Worm (Caenorhabditis elegans) whole organism, dauer: ENCODE results near the gene coq-5.

Experiments used
- unc-62 ChIP-seq: sonication (generic microtip); optimal IDR thresholded peaks from 2 replicates; lab custom pipeline; 2017; ENCODE audit warnings: missing biosample characterization, missing genetic modification reagents, missing genetic modification characterization

Gene coq-5

DNA sequence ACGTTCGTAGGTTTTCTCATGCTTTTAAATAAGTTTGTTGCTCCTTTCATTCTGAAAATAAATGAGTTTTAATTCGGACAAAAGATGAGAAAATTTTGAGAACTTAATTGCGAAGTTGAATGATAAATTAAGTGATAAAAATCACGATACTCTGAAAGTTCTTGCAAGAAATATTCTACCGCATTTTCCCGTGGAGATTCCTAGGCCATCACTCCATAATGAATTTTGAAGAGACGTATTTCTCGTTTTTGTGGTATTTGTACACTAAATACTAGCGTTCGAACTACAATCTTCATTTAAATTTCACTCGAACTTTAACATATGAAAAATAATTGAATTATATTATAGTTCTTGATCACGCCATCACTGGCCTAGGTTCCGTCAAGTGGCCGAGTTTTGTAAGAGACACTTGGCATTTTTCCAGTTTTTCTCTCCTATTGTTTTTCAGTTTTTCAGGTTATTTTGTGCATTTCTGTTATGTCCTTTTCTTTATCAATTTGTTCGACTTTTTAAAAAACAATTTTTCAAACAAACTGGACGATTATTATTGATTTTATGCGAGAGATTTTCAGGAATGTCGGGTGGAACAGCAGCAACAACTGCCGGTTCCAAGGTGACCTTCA, at the start of gene coq-5, which contains the start of gene ufm-1:
Gene coq-5 (minus strand): TSS at position 51 of the 623 bp plus-strand sequence.
Gene ufm-1 (plus strand): TSS at position 573 of the 623 bp plus-strand sequence.
- TF ChIP-seq unc-62 (GFP tag; lab: Kevin White, UChicago): no peak

DNA sequence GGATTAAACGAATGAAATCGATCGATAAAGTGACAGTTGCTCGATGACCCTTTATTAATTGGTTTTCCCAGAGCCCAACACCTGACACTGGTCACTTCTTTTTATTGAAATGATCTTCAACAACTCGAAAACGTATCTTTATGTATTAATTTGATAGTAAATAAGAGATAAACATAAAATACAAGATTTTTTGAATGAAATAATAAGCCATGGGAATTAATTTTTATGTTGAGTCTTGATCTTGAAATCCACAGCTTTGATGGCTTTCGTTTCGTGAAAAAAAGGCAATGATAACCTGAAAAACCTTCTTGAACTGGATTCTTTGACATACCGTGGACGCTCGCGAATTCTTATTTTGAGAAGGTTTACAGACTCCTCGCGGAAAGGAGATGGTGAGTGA, 49.3 kb upstream of the coq-5 start, which contains the start of gene pcp-5:
Gene pcp-5 (minus strand): TSS at position 101 of the 400 bp plus-strand sequence.
- TF ChIP-seq unc-62 (GFP tag; lab: Kevin White, UChicago): no peak

DNA sequence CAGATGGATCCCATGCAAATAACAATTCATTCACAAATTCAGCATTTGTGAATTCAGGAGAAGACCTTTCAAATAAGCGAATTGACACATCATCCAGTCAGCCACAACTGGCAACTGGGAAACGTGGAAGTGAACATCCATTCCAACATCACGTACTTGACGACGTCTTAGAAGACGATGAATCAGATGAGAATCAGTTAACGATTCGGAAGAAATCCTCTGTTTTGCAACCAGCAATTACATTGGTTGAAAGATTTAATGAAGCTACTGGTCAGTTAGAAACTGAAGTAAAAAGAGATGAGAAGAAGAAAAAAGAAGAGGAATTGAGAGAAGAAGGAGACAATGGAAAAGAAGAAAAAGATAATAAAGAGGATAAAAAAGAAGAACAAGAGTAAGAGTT, 45.2 kb upstream of the coq-5 start:
- TF ChIP-seq unc-62 (GFP tag; lab: Kevin White, UChicago): no peak

DNA sequence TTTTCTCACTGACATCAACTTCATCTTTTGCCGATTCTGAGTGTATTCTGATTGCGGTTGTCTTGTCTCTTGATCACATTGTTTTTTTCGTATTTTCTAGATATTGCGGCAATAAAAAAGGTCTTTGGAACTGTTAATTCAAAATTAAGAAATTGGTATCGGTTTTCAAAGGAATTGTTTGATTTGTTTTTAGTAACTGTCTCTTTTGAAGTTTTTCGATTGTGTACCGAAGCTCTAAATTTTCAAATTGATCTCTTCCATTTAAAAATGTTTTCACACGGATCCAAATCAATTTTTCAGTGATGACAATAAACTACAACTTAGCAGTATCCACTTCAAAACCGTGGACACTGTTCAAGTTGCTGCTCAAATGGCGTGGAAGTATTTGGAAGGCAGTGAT, 42.5 kb upstream of the coq-5 start, which contains the start of gene best-24:
Gene best-24 (plus strand): TSS at position 301 of the 400 bp plus-strand sequence.
- no peak for TF ChIP-seq unc-62 (GFP tag; lab: Kevin White, UChicago)

DNA sequence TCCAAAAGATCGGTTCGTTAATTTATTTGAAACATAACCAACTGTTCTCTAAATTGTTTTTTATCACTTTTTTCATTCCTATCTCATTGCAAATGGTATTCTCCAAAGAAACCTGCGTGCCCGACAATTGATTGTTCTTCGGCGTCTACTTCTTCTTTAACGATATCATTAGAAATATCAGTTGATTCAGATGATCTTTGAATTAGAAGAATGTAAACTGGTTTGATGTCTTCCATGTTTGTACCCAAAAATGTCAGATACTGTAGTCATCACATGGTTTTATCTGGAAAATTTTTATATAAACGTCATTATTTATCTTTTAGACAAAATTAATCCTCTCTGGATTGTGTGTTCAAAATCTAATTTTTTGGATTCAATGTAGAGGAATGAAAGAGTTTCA, 39.5 kb upstream of the coq-5 start:
- TF ChIP-seq unc-62 (GFP tag; lab: Kevin White, UChicago): no peak

DNA sequence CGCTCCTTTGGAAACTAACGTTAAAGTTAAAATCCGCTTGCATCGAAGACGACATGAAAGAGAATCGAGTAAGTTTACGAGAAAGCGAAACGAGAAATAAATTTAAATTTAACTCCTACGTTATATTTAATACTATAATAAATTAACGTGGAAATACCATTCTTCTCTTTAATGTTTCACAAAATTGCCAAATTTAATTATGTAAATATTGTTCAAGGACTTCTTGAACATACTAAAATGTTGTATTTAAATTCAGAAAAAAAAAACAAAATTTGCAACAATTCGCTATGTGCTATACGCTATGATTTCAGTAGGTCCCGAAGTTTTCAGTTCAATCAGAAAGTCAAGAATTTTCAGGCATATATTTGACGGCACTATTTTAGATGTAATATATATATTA, 38.7 kb upstream of the coq-5 start, which contains the start of gene ZK688.10:
Gene ZK688.10 (minus strand): TSS at position 101 of the 400 bp plus-strand sequence.
- TF ChIP-seq unc-62 (GFP tag; lab: Kevin White, UChicago): no peak

DNA sequence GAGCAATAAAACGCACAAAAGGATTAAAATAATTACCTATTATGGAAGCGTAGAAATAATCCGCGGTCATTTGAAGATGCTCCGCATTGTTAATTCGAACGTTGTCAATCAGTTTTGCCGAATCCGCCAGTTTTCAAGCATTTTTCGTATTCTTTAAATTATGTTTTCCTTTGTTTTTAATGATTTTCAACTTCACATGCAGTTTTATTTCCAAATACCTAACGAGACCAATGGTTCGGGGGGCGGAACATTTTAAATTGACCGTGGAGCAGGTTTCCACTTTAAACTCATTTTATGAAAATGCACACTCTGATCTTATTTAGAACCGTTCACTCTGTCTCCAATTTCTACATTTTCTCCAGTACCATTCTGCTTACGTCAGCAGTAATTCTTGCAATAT, 36.5 kb upstream of the coq-5 start, which contains the start of gene ZK688.4:
Gene ZK688.4 (plus strand): TSS at position 301 of the 400 bp plus-strand sequence.
- TF ChIP-seq unc-62 (GFP tag; lab: Kevin White, UChicago): no peak

DNA sequence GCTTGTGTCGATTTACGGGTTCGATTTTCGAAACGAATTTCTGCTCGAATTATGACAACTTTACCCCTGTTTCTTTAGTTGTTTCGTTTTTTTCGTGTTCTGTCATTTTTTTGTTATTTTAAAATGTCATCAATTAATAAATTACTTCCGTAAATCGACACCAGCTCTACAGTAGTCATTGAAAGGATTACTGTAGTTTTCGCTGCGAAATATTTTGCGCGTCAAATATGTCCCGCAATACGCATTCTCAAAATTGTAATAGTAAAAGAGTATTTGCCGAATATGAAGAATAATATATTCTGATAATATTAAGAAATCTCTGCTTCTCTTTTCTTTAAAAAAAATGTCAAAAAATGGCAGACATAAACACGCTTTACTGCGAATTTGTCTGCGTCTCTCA, 35.0 kb upstream of the coq-5 start:
- TF ChIP-seq unc-62 (GFP tag; lab: Kevin White, UChicago): no peak

DNA sequence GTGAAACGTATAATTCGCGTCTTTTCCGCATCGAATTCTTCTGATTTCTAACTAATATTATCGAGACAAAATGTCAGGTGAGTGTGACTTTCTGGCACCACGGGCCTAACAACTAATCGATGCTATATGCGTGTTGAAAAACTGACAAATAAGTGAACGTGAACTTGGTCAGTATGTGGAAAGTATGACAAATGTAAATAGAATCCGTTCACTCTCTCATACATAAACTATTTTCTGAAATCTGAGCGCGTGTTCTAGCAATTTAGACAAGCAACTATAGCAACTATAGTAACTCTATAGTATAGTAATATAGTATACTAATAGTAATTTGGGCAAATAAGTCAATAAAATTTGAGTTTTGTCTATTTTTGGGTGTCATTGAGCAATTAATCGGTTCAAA, 34.1 kb upstream of the coq-5 start:
- no peak for TF ChIP-seq unc-62 (GFP tag; lab: Kevin White, UChicago)

DNA sequence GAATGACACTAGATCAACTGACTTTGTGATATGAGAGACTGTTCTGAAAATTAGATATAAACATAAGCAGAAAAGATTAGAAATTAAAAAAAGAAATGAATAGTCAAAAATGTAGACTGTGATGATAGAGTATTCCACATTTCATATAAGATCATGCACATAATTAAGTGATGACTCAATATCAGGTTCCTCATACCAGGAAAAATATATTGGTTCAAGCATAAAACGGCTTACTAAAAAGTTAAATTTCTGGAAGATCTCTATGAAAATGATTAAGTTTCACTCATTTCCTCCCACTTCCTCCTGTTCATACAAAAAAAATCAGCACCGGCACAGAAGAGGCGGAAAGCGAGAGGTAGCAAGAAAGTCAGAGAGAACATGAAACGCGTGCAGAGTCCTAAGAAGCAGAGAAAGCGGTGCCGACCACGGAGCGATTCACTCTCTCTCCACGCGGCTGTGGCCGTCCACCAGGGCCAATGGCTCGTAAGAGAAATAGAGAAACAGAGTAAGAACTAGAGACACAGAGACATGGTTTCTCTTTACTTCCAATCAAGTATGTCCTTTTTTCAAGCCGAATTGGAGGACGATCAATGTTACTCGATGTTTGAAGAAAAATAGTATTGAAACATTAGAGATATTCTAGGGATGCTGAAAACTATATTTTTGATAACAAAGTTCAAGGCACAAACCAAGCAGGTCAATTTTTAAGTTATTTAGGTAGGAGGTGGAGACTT, 33.5 kb upstream of the coq-5 start, which contains the start of the genes ZK688.5 and fahd-1:
Gene ZK688.5 (minus strand): TSS at position 51 of the 734 bp plus-strand sequence.
Gene fahd-1 (plus strand): TSS at position 684 of the 734 bp plus-strand sequence.
- no peak for TF ChIP-seq unc-62 (GFP tag; lab: Kevin White, UChicago)

DNA sequence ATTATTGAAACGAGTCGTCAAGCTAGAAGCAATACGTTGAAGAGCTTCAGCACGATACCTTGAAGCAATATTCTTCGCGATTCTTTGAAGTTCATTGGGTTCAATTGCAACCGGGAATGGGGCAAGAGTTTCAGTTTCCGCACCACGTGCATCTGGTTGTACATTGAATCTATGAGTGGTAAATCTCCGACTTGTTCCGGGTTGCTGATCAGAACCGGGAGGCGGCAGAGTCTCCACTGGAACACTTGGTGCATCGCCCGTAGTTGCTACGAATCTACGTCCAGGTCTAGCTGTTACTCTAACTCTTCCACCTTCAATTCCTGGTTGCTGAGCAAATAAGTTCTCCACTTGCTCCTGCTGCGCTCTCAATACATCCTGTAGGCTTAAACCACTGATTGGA, 30.8 kb upstream of the coq-5 start:
- TF ChIP-seq unc-62 (GFP tag; lab: Kevin White, UChicago): no peak

DNA sequence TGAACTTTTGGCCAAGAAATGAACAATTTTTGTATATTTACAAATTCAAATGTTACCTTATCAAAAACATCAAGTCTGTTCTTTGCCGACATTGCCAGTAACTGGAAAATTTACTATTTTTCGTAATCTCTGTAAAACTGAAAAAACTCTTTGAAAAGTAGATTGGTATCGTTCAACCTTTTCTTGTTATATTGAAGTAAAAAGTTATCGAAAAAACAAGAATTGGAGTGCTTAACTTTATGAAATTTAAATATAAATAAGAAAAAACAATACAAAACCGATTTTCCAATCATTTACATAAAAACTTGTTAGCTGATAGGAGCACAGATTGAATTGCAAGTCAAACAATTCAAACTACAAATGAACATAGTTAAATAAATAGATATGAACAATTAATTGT, 26.6 kb upstream of the coq-5 start, which contains the start of gene ZK688.11:
Gene ZK688.11 (minus strand): TSS at position 101 of the 400 bp plus-strand sequence.
- no peak for TF ChIP-seq unc-62 (GFP tag; lab: Kevin White, UChicago)

DNA sequence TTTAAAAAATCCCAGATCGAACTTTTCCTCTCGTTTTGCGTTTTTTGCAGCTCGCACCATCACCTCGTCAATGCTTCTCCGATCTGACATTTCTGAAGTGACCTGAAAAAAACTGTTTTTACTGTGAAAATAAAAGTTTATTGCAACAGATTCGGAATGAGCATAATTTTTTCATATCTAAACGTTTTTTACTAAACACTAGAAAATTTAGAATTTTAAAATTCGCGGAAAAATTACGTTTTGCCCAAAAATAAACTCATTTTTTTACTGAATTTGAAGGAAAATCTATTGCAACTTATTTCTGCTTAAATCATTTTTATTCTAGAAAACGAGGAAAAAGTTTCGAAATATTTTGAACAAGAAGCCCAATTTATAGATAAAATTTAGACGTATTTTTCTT, 24.6 kb upstream of the coq-5 start, which contains the start of gene ZK688.9:
Gene ZK688.9 (minus strand): TSS at position 101 of the 400 bp plus-strand sequence.
- TF ChIP-seq unc-62 (GFP tag; lab: Kevin White, UChicago): no peak

DNA sequence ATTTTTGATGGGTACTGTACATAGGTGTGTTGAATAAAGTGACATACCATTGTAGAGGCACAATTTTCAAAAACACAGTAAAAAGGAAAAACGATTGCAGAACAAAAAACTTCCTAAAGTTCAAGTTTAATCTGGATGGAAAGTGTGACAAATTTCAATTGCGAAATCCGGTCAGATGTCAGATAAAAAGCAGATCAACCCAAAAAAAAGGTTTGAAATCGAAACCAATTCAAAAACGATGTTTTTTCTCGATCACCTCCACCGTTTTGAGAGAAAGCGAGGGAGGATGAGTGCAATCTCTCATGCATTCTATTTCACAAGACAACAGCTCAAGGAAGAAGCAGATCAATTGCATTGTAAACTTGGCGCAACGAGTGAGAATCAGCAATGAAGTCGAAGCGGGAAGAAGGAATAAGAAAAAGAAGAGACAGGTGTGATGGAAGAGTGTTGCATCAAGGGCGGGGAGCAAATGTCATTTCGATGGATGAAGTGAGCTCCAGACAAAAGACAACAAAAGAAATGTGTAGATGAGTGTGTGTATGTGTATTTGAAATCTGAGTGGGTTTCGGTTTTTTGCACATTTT, 22.0 kb upstream of the coq-5 start:
- no peak for TF ChIP-seq unc-62 (GFP tag; lab: Kevin White, UChicago)

DNA sequence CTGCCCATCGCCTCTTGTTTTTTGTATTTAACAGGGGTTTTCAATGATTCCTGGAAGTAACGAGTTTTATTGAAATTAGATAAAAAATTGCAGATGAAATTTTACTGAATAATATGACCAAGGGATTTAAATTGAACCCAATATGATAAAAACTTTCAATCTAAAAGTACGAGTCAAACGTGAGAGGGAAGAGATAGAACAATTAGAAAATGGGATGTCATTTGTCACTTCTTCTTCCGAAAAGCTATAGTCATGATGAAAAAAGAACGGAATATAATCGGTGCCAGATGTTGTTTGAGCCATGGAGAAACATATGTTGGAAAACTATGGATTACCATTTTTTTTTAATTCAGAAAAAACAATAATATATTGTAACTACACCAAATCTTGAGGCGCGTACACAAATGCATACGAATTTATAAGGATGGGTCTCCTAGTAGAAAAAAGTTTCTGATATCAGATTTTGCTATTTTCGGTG, 20.6 kb upstream of the coq-5 start, which contains the start of gene sup-18:
Gene sup-18 (minus strand): TSS at position 51 of the 478 bp plus-strand sequence.
- no peak for TF ChIP-seq unc-62 (GFP tag; lab: Kevin White, UChicago)
